Comparison of ENCODE assay signal across 4 worm cellular contexts in genomic region chrX:10009985-10010384, ce11.
TF ChIP-seq lines count a peak whose summit lies in the region.

No protein-coding gene starts in this region.

TF ChIP-seq in whole organism, L1 larva, 84 proteins besides CTCF, POLR2A, EP300 and RAD21:
- TF ChIP-seq nhr-71 (tag; optimal IDR thresholded peaks at IDR 0.05; lab: Kevin White, UChicago) (no peak), fkh-10 (GFP tag; optimal IDR thresholded peaks at IDR 0.05; lab: Kevin White, UChicago) (peak; percentile 73)
TF ChIP-seq in whole organism, L1 larva: peak in this region for 1.

TF ChIP-seq in whole organism, L3 larva, 47 proteins besides CTCF, POLR2A, EP300 and RAD21:
- TF ChIP-seq nhr-67 (tag; optimal IDR thresholded peaks at IDR 0.05; lab: Kevin White, UChicago) (no peak), fkh-10 (GFP tag; optimal IDR thresholded peaks at IDR 0.05; lab: Kevin White, UChicago) (peak; percentile 29)
TF ChIP-seq in whole organism, L3 larva: peak in this region for 1.

TF ChIP-seq in whole organism, L4 larva, 104 proteins besides CTCF, POLR2A, EP300 and RAD21:
- peak; percentile 9 for TF ChIP-seq ces-1 (GFP tag; optimal IDR thresholded peaks at IDR 0.05; lab: Kevin White, UChicago)
- TF ChIP-seq ctbp-1 (GFP tag; IDR thresholded peaks at IDR 0.05; lab: Robert Waterston, UW) = peak; percentile 34; the same call in 1 of the 2 replicates
- no peak for TF ChIP-seq madf-5 (GFP tag; IDR thresholded peaks at IDR 0.05; lab: Robert Waterston, UW)
- no peak for TF ChIP-seq php-3 (GFP tag; IDR thresholded peaks at IDR 0.05; lab: Robert Waterston, UW)
- no peak for TF ChIP-seq nhr-48 (tag; optimal IDR thresholded peaks at IDR 0.05; lab: Kevin White, UChicago)
- peak; percentile 56 for TF ChIP-seq fkh-10 (GFP tag; optimal IDR thresholded peaks at IDR 0.05; lab: Kevin White, UChicago)

TF ChIP-seq in whole organism, mixed stage, embryonic, 35 proteins besides CTCF, POLR2A, EP300 and RAD21:
- no peak for TF ChIP-seq hlh-1 (tag; optimal IDR thresholded peaks at IDR 0.05; lab: Kevin White, UChicago)
- peak; percentile 55 for TF ChIP-seq ces-1 (GFP tag; optimal IDR thresholded peaks at IDR 0.05; lab: Kevin White, UChicago)
TF ChIP-seq in whole organism, mixed stage, embryonic: peak in this region for 1.

Comparison
In these comparisons a context has a peak if more than half of its experiments do, and no peak if none do; other contexts are left out.
1. Of the 29 proteins assayed by ChIP-seq in both whole organism, L4 larva and whole organism, L1 larva: peak only in whole organism, L4 larva: ces-1; only in whole organism, L1 larva: none; in both: fkh-10; in neither: 27.